Worm (Caenorhabditis elegans): ENCODE results near the gene srt-45.

- no peak for TF ChIP-seq med-1 (GFP tag; optimal IDR thresholded peaks at IDR 0.05; ENCODE audit: insufficient read depth)
- TF ChIP-seq ztf-29 (GFP tag; IDR thresholded peaks at IDR 0.05), result no peak
- no peak for TF ChIP-seq flt-1 (GFP tag; IDR thresholded peaks at IDR 0.05)
- no peak for TF ChIP-seq ref-1 (GFP tag; conservative IDR thresholded peaks at IDR 0.05)
- TF ChIP-seq klf-2 (GFP tag; conservative IDR thresholded peaks at IDR 0.05), result no peak
- TF ChIP-seq ztf-23 (GFP tag; IDR thresholded peaks at IDR 0.05), result no peak
- TF ChIP-seq cog-1 (tag; optimal IDR thresholded peaks at IDR 0.05), result no peak
These were observed 27.7 kb upstream of the srt-45 start, which contains the start of gene W04E12.9 for ce11 chrV:19756253-19756652.

Data from whole organism, midembryonic.